Fruit fly (Drosophila melanogaster) whole organism, embryonic: ENCODE measurements around the gene CG17249.

ENCODE experiments used
- Atf-2 ChIP-seq: fragments of 200-800 bp; sonication (Bioruptor generic); optimal IDR thresholded peaks from 2 replicates; lab custom pipeline; 2016; ENCODE audit warnings: missing biosample characterization, missing genetic modification characterization
- CG10147 ChIP-seq: fragments of 200-800 bp; sonication (Bioruptor generic); optimal IDR thresholded peaks from 2 replicates; lab custom pipeline; 2019; ENCODE audit warnings: missing biosample characterization, mild to moderate bottlenecking, missing genetic modification characterization, moderate library complexity
- CG10366 ChIP-seq: fragments of 200-800 bp; sonication (Bioruptor generic); IDR thresholded peaks from 2 replicates; pipeline ENCODE4 v1.3.6; 2022; ENCODE audit warnings: missing biosample characterization, missing genetic modification characterization
- CG10979 ChIP-seq: fragments of 200-800 bp; sonication (Bioruptor generic); optimal IDR thresholded peaks from 2 replicates; lab custom pipeline; 2018; ENCODE audit warnings: missing biosample characterization, mild to moderate bottlenecking, missing genetic modification characterization, moderate library complexity
- CG12391 ChIP-seq: fragments of 200-800 bp; sonication (Bioruptor generic); optimal IDR thresholded peaks from 3 replicates; lab custom pipeline; 2018; ENCODE audit warnings: missing biosample characterization, mild to moderate bottlenecking, missing genetic modification characterization, moderate library complexity
- CG13894 ChIP-seq: fragments of 200-800 bp; sonication (Bioruptor generic); optimal IDR thresholded peaks from 3 replicates; lab custom pipeline; 2018; ENCODE audit warnings: missing biosample characterization, mild to moderate bottlenecking, missing genetic modification characterization, moderate library complexity
- CG14441 ChIP-seq: fragments of 200-800 bp; sonication (Bioruptor generic); IDR thresholded peaks from 2 replicates; pipeline ENCODE4 v1.3.6; 2022; ENCODE audit warnings: missing biosample characterization, missing genetic modification characterization
- CG15514 ChIP-seq: fragments of 200-800 bp; sonication (Bioruptor generic); optimal IDR thresholded peaks from 3 replicates; lab custom pipeline; 2017; ENCODE audit warnings: missing biosample characterization, missing genetic modification characterization, mild to moderate bottlenecking, moderate library complexity, missing genetic modification reagents
- CG18599 ChIP-seq: fragments of 200-800 bp; sonication (Bioruptor generic); optimal IDR thresholded peaks from 3 replicates; lab custom pipeline; 2017; ENCODE audit warnings: missing biosample characterization, missing genetic modification characterization, mild to moderate bottlenecking, moderate library complexity, missing genetic modification reagents
- CG2120 ChIP-seq: fragments of 200-800 bp; sonication (Bioruptor generic); optimal IDR thresholded peaks from 3 replicates; lab custom pipeline; 2016; ENCODE audit warnings: missing biosample characterization, missing genetic modification characterization
- CG2129 ChIP-seq: fragments of 200-800 bp; sonication (Bioruptor generic); IDR thresholded peaks from 2 replicates; pipeline ENCODE4 v1.3.6; 2022; ENCODE audit warnings: missing biosample characterization, missing genetic modification characterization; ENCODE audit not compliant: partially characterized antibody
- CG31224 ChIP-seq: fragments of 200-800 bp; sonication (Bioruptor generic); IDR thresholded peaks from 2 replicates; pipeline ENCODE4 v1.3.6; 2022; ENCODE audit warnings: missing biosample characterization, missing genetic modification characterization
- CG31388 ChIP-seq: fragments of 200-800 bp; sonication (Bioruptor generic); optimal IDR thresholded peaks from 2 replicates; lab custom pipeline; 2016; ENCODE audit warnings: missing biosample characterization, missing genetic modification characterization
- CG34422 ChIP-seq: fragments of 200-800 bp; sonication (Bioruptor generic); IDR thresholded peaks from 3 replicates; pipeline ENCODE4 v1.3.6; 2022; ENCODE audit warnings: missing biosample characterization, missing genetic modification characterization
- CG6175 ChIP-seq: fragments of 200-800 bp; sonication (Bioruptor generic); IDR thresholded peaks from 3 replicates; pipeline ENCODE4 v1.3.6; 2022; ENCODE audit warnings: missing biosample characterization, missing genetic modification characterization
- CG6791 ChIP-seq: fragments of 200-800 bp; sonication (Bioruptor generic); IDR thresholded peaks from 3 replicates; pipeline ENCODE4 v1.3.6; 2022; ENCODE audit warnings: missing biosample characterization, missing genetic modification characterization; ENCODE audit not compliant: partially characterized antibody
- CG6854 ChIP-seq: fragments of 200-800 bp; sonication (Bioruptor generic); optimal IDR thresholded peaks from 3 replicates; lab custom pipeline; 2017; ENCODE audit warnings: missing biosample characterization, mild to moderate bottlenecking, missing genetic modification characterization
- CG7357 ChIP-seq: fragments of 200-800 bp; sonication (Bioruptor generic); IDR thresholded peaks from 3 replicates; pipeline ENCODE4 v1.3.6; 2022; ENCODE audit warnings: missing biosample characterization, missing genetic modification characterization
- CG8290 ChIP-seq, 3 experiments: fragments of 200-800 bp; sonication (Bioruptor generic); optimal IDR thresholded peaks; 2 replicates each; lab custom pipeline; 2016 to 2019; ENCODE audit warnings: missing biosample characterization in 3 of 3, missing genetic modification characterization in 3 of 3, mild to moderate bottlenecking in 2 of 3, moderate library complexity in 1 of 3
- CG8478 ChIP-seq: fragments of >200 bp; optimal IDR thresholded peaks from 2 replicates; lab custom pipeline; 2018
- D19A ChIP-seq: fragments of 200-800 bp; optimal IDR thresholded peaks from 3 replicates; lab custom pipeline; 2019; ENCODE audit warnings: missing biosample characterization, mild to moderate bottlenecking, missing genetic modification characterization, moderate library complexity
- Dll ChIP-seq: fragments of 200-800 bp; sonication (Bioruptor generic); IDR thresholded peaks from 4 replicates; pipeline ENCODE4 v1.3.6; 2022; ENCODE audit warnings: missing biosample characterization, missing genetic modification characterization; ENCODE audit not compliant: partially characterized antibody
- Ets97D ChIP-seq: fragments of 200-800 bp; sonication (Bioruptor generic); optimal IDR thresholded peaks from 3 replicates; lab custom pipeline; 2016; ENCODE audit warnings: missing biosample characterization, missing genetic modification characterization
- Hand ChIP-seq: fragments of 200-800 bp; sonication (Bioruptor generic); optimal IDR thresholded peaks from 2 replicates; lab custom pipeline; 2017; ENCODE audit warnings: mild to moderate bottlenecking, missing biosample characterization, missing genetic modification reagents, missing genetic modification characterization
- Kr ChIP-seq: fragments of 200-800 bp; sonication (Bioruptor generic); optimal IDR thresholded peaks from 2 replicates; lab custom pipeline; 2017; ENCODE audit warnings: missing biosample characterization, mild to moderate bottlenecking, missing genetic modification characterization
- Side ChIP-seq: fragments of 200-800 bp; sonication (Bioruptor generic); optimal IDR thresholded peaks from 2 replicates; lab custom pipeline; 2016; ENCODE audit warnings: missing biosample characterization, missing genetic modification characterization
- Sox100B ChIP-seq: fragments of 200-800 bp; sonication (Bioruptor generic); optimal IDR thresholded peaks from 3 replicates; lab custom pipeline; 2018; ENCODE audit warnings: missing biosample characterization, mild to moderate bottlenecking, missing genetic modification characterization
- Sry-β ChIP-seq: fragments of 200-800 bp; sonication (Bioruptor generic); optimal IDR thresholded peaks from 2 replicates; lab custom pipeline; 2018; ENCODE audit warnings: missing biosample characterization, mild to moderate bottlenecking, missing genetic modification characterization, moderate library complexity
- Ssrp ChIP-seq: fragments of 200-800 bp; sonication (Bioruptor generic); optimal IDR thresholded peaks from 2 replicates; lab custom pipeline; 2018; ENCODE audit warnings: missing biosample characterization, mild to moderate bottlenecking, missing genetic modification characterization, moderate library complexity
- YL-1 ChIP-seq: fragments of 200-800 bp; sonication (Bioruptor generic); optimal IDR thresholded peaks from 3 replicates; lab custom pipeline; 2017; ENCODE audit warnings: missing biosample characterization, mild to moderate bottlenecking, missing genetic modification characterization
- ap ChIP-seq: fragments of 200-800 bp; sonication (Bioruptor generic); IDR thresholded peaks from 2 replicates; pipeline ENCODE4 v1.3.6; 2022; ENCODE audit warnings: missing biosample characterization, missing genetic modification characterization
- ase ChIP-seq: fragments of 200-800 bp; sonication (Bioruptor generic); IDR thresholded peaks from 3 replicates; pipeline ENCODE4 v1.3.6; 2022; ENCODE audit warnings: missing biosample characterization, missing genetic modification characterization
- bab2 ChIP-seq: fragments of 200-800 bp; sonication (Bioruptor generic); optimal IDR thresholded peaks from 2 replicates; lab custom pipeline; 2016; ENCODE audit warnings: missing biosample characterization, missing genetic modification characterization
- ci ChIP-seq: fragments of 200-800 bp; sonication (Bioruptor generic); IDR thresholded peaks from 3 replicates; pipeline ENCODE4 v1.3.6; 2022; ENCODE audit warnings: missing biosample characterization, missing genetic modification characterization
- crc ChIP-seq: fragments of 200-800 bp; sonication (Bioruptor generic); optimal IDR thresholded peaks from 2 replicates; lab custom pipeline; 2016; ENCODE audit warnings: missing biosample characterization, missing genetic modification characterization
- dysf ChIP-seq: fragments of 200-800 bp; sonication (Bioruptor generic); IDR thresholded peaks from 3 replicates; pipeline ENCODE4 v1.3.6; 2022; ENCODE audit warnings: missing biosample characterization, missing genetic modification characterization
- fd3F ChIP-seq: fragments of 200-800 bp; sonication (Bioruptor generic); optimal IDR thresholded peaks from 2 replicates; lab custom pipeline; 2018; ENCODE audit warnings: missing biosample characterization, mild to moderate bottlenecking, missing genetic modification characterization, moderate library complexity
- fu2 ChIP-seq: fragments of 200-800 bp; sonication (Bioruptor generic); optimal IDR thresholded peaks from 2 replicates; lab custom pipeline; 2016; ENCODE audit warnings: missing biosample characterization, missing genetic modification characterization
- h ChIP-seq: fragments of >200 bp; optimal IDR thresholded peaks from 2 replicates; lab custom pipeline; 2017
- jigr1 ChIP-seq: fragments of 200-800 bp; sonication (Bioruptor generic); IDR thresholded peaks from 3 replicates; pipeline ENCODE4 v1.3.6; 2022; ENCODE audit warnings: missing biosample characterization, missing genetic modification characterization
- org-1 ChIP-seq: fragments of 200-800 bp; sonication (Bioruptor generic); optimal IDR thresholded peaks from 2 replicates; lab custom pipeline; 2017; ENCODE audit warnings: missing biosample characterization, missing genetic modification characterization
- pho ChIP-seq: fragments of 200-800 bp; sonication (Bioruptor generic); optimal IDR thresholded peaks from 2 replicates; lab custom pipeline; 2016; ENCODE audit warnings: missing biosample characterization, missing genetic modification characterization
- pnt ChIP-seq: fragments of 200-800 bp; sonication (Bioruptor generic); optimal IDR thresholded peaks from 3 replicates; lab custom pipeline; 2016; ENCODE audit warnings: missing biosample characterization, missing genetic modification characterization
- prd ChIP-seq, 3 experiments: fragments of >200 bp in 2 of 3; fragments of 200-800 bp in 1 of 3; sonication (Bioruptor generic) in 1 of 3; optimal IDR thresholded peaks in 2 of 3; IDR thresholded peaks in 1 of 3; 2 replicates in 2 of 3; 3 replicates in 1 of 3; pipeline versions ENCODE4 v1.3.6 to Lab custom; 2017 to 2022; ENCODE audit warnings: missing biosample characterization in 1 of 3, missing genetic modification characterization in 1 of 3
- sc ChIP-seq, 3 experiments: fragments of >200 bp in 2 of 3; fragments of 200-800 bp in 1 of 3; sonication (Bioruptor generic) in 1 of 3; optimal IDR thresholded peaks; 2 replicates in 2 of 3; 3 replicates in 1 of 3; lab custom pipeline; 2017; ENCODE audit warnings: mild to moderate bottlenecking in 1 of 3, missing biosample characterization in 1 of 3, missing genetic modification characterization in 1 of 3, missing genetic modification reagents in 1 of 3
- slou ChIP-seq: fragments of 200-800 bp; sonication (Bioruptor generic); optimal IDR thresholded peaks from 3 replicates; lab custom pipeline; 2016; ENCODE audit warnings: missing biosample characterization, missing genetic modification characterization
- slp2 ChIP-seq: fragments of 200-800 bp; sonication (Bioruptor generic); optimal IDR thresholded peaks from 2 replicates; lab custom pipeline; 2016; ENCODE audit warnings: missing biosample characterization, missing genetic modification characterization
- unc-4 ChIP-seq: fragments of 200-800 bp; sonication (Bioruptor generic); IDR thresholded peaks from 2 replicates; pipeline ENCODE4 v1.3.6; 2022; ENCODE audit warnings: missing biosample characterization, missing genetic modification characterization; ENCODE audit not compliant: partially characterized antibody
- yki ChIP-seq: fragments of >200 bp; optimal IDR thresholded peaks from 3 replicates; lab custom pipeline; 2018
- zen ChIP-seq: fragments of 200-800 bp; sonication (Bioruptor generic); optimal IDR thresholded peaks from 3 replicates; lab custom pipeline; 2018; ENCODE audit warnings: missing biosample characterization, mild to moderate bottlenecking, missing genetic modification characterization, moderate library complexity

The CG17249 gene

dm6 chr3L:1668504-1668903 is 21.2 kb upstream of the CG17249 start, which contains the start of gene RpL23A (continued):
- TF ChIP-seq dysf (peak; percentile 94), org-1 (GFP tag; lab: Kevin White, UChicago) (peak; percentile 93), CG6854 (GFP tag; lab: Kevin White, UChicago) (peak; percentile 85), CG10147 (GFP tag; lab: Kevin White, UChicago) (peak; percentile 89), slp2 (GFP tag; lab: Kevin White, UChicago) (peak; percentile 95), Kr (GFP tag; lab: Kevin White, UChicago) (peak; percentile 55), Ssrp (peak; percentile 74), fu2 (peak; percentile 96), YL-1 (GFP tag; lab: Kevin White, UChicago) (peak; percentile 98), prd (optimal IDR thresholded peaks at IDR 0.05; lab: Kevin White, UChicago) (no peak), prd (GFP tag; IDR thresholded peaks at IDR 0.05; lab: Robert Waterston, UW) (peak; percentile 89), CG18599 (peak; percentile 97), ci (peak; percentile 99), ase (GFP tag; lab: Robert Waterston, UW) (peak; percentile 93), CG7357 (GFP tag; lab: Robert Waterston, UW) (peak; percentile 66), Atf-2 (GFP tag; lab: Kevin White, UChicago) (peak; percentile 93), jigr1 (GFP tag; lab: Robert Waterston, UW) (0 out of 3 replicates have a peak, but pooled peaks have one; percentile 24), h (no peak), CG10979 (peak; percentile 86), CG31388 (GFP tag; lab: Kevin White, UChicago) (peak; percentile 83), fd3F (GFP tag; lab: Kevin White, UChicago) (peak; percentile 87), CG6175 (GFP tag; lab: Robert Waterston, UW) (peak; percentile 90), CG34422 (GFP tag; lab: Robert Waterston, UW) (peak; percentile 93), crc (GFP tag; lab: Kevin White, UChicago) (peak; percentile 95), Hand (GFP tag; lab: Kevin White, UChicago) (peak; percentile 78), sc (optimal IDR thresholded peaks at IDR 0.05; lab: Kevin White, UChicago) (no peak), sc (GFP tag; optimal IDR thresholded peaks at IDR 0.05; lab: Kevin White, UChicago) (peak; percentile 87), Side (GFP tag; lab: Kevin White, UChicago) (peak; percentile 98), ap (GFP tag; lab: Robert Waterston, UW) (peak; percentile 85), pnt (GFP tag; lab: Kevin White, UChicago) (peak; percentile 90), CG6791 (peak; percentile 66; the same call in 2 of the 3 replicates), CG13894 (tag; lab: Kevin White, UChicago) (peak; percentile 95), CG2129 (no peak), CG31224 (GFP tag; lab: Robert Waterston, UW) (peak; percentile 88), Dll (GFP tag; lab: Robert Waterston, UW) (no peak), Ets97D (GFP tag; lab: Kevin White, UChicago) (peak; percentile 100), CG12391 (tag; lab: Kevin White, UChicago) (peak; percentile 95), CG8478 (lab: Kevin White, UChicago) (peak; percentile 54), Sry-β (GFP tag; lab: Kevin White, UChicago) (peak; percentile 52), Sox100B (no peak), CG10366 (GFP tag; lab: Robert Waterston, UW) (peak; percentile 93), pho (GFP tag; lab: Kevin White, UChicago) (peak; percentile 97), yki (lab: Kevin White, UChicago) (no peak), CG2120 (GFP tag; lab: Kevin White, UChicago) (peak; percentile 91), CG15514 (peak; percentile 96), unc-4 (GFP tag; lab: Robert Waterston, UW) (peak; percentile 48), zen (tag; lab: Kevin White, UChicago) (peak; percentile 90), CG8290 (GFP tag; optimal IDR thresholded peaks at IDR 0.05; lab: Kevin White, UChicago) (peak; percentile 95), CG8290 (tag; optimal IDR thresholded peaks at IDR 0.05; lab: Kevin White, UChicago) (peak; percentile 84 to 99), bab2 (GFP tag; lab: Kevin White, UChicago) (peak; percentile 95), CG14441 (GFP tag; lab: Robert Waterston, UW) (peak; percentile 86), D19A (tag; lab: Kevin White, UChicago) (peak; percentile 63), slou (peak; percentile 96)
